Fruit fly (Drosophila melanogaster) whole organism, adult: ENCODE data around the gene CG12493.

ENCODE experiments used
- CG7045 ChIP-seq: fragments of 200-800 bp; sonication (Bioruptor generic); optimal IDR thresholded peaks from 2 replicates; lab custom pipeline; 2017; ENCODE audit warnings: missing biosample characterization, mild to moderate bottlenecking, missing genetic modification characterization
- Clk ChIP-seq: fragments of 200-800 bp; sonication (Bioruptor generic); optimal IDR thresholded peaks from 2 replicates; lab custom pipeline; 2017; ENCODE audit warnings: missing biosample characterization, missing genetic modification characterization
- cnc ChIP-seq, 2 experiments: fragments of >200 bp; optimal IDR thresholded peaks; 2 replicates each; lab custom pipeline; 2017
- toe ChIP-seq: fragments of 200-800 bp; sonication (Bioruptor generic); optimal IDR thresholded peaks from 2 replicates; lab custom pipeline; 2016; ENCODE audit warnings: missing biosample characterization, missing genetic modification characterization

dm6 chr3L:4729805-4730204, 23.7 kb downstream of the CG12493 start:
- TF ChIP-seq toe (GFP tag; lab: Kevin White, UChicago), result no peak
- TF ChIP-seq cnc (optimal IDR thresholded peaks at IDR 0.05; lab: Kevin White, UChicago), result no peak
- TF ChIP-seq Clk (GFP tag; lab: Kevin White, UChicago), result no peak
- no peak for TF ChIP-seq CG7045
